Fruit fly (Drosophila melanogaster): ENCODE results near the gene CG43169.

Gene CG43169

dm6 chr3L:8841757-8842156, 46.7 kb downstream of the CG43169 start (continued):
- TF ChIP-seq unc-4 (GFP tag; IDR thresholded peaks at IDR 0.05; ENCODE audit: partially characterized antibody): no peak
- no peak for TF ChIP-seq CG5180 (GFP tag; optimal IDR thresholded peaks at IDR 0.05)
- peak; percentile 58 for TF ChIP-seq chn (GFP tag; optimal IDR thresholded peaks at IDR 0.05)
- TF ChIP-seq CG1529 (GFP tag; optimal IDR thresholded peaks at IDR 0.05): peak; percentile 46
- TF ChIP-seq kni (GFP tag; optimal IDR thresholded peaks at IDR 0.05): no peak
- peak; percentile 86 for TF ChIP-seq CG2120 (GFP tag; optimal IDR thresholded peaks at IDR 0.05)
- TF ChIP-seq CG10543 (GFP tag; optimal IDR thresholded peaks at IDR 0.05): no peak
- peak; percentile 26 for TF ChIP-seq kah (GFP tag; optimal IDR thresholded peaks at IDR 0.05)
- peak; percentile 19 for TF ChIP-seq exex (tag; optimal IDR thresholded peaks at IDR 0.05)
- TF ChIP-seq amos (GFP tag; IDR thresholded peaks at IDR 0.05; ENCODE audit: partially characterized antibody): no peak
- peak; percentile 26 for TF ChIP-seq CG9437 (GFP tag; optimal IDR thresholded peaks at IDR 0.05)
- TF ChIP-seq esg (GFP tag; conservative IDR thresholded peaks at IDR 0.05): peak; percentile 72
- peak; percentile 63 for TF ChIP-seq CG14050 (GFP tag; IDR thresholded peaks at IDR 0.05)
- TF ChIP-seq CG7928 (GFP tag; optimal IDR thresholded peaks at IDR 0.05): no peak
- TF ChIP-seq CG9932 (GFP tag; IDR thresholded peaks at IDR 0.05): peak; percentile 57
- TF ChIP-seq CG6272 (GFP tag; IDR thresholded peaks at IDR 0.05): peak; percentile 51; the same call in 1 of the 2 replicates
- TF ChIP-seq gsb (GFP tag; IDR thresholded peaks at IDR 0.05): peak; percentile 65; the same call in 1 of the 2 replicates
- TF ChIP-seq gfzf (GFP tag; optimal IDR thresholded peaks at IDR 0.05): no peak
- peak; percentile 88 for TF ChIP-seq CG2678 (tag; optimal IDR thresholded peaks at IDR 0.05)
- peak; percentile 81 for TF ChIP-seq Fer1 (GFP tag; optimal IDR thresholded peaks at IDR 0.05)
- TF ChIP-seq Mad (GFP tag; optimal IDR thresholded peaks at IDR 0.05): peak; percentile 38
- TF ChIP-seq lola (GFP tag; optimal IDR thresholded peaks at IDR 0.05): peak in 1 of 3 experiments; percentile 63
- no peak for TF ChIP-seq grn (GFP tag; optimal IDR thresholded peaks at IDR 0.05)
- TF ChIP-seq insv (GFP tag; optimal IDR thresholded peaks at IDR 0.05): no peak
- TF ChIP-seq bcd (GFP tag; optimal IDR thresholded peaks at IDR 0.05): peak; percentile 70
- TF ChIP-seq lab (GFP tag; optimal IDR thresholded peaks at IDR 0.05): peak; percentile 88
- TF ChIP-seq tup (GFP tag; optimal IDR thresholded peaks at IDR 0.05): no peak
- peak; percentile 42; the same call in 1 of the 2 replicates for TF ChIP-seq CG14667 (GFP tag; IDR thresholded peaks at IDR 0.05)
- TF ChIP-seq Ssrp (tag; optimal IDR thresholded peaks at IDR 0.05): peak; percentile 68
- TF ChIP-seq CG11695 (GFP tag; IDR thresholded peaks at IDR 0.05): peak; percentile 66; the same call in 2 of the 3 replicates
- peak; percentile 88 for TF ChIP-seq Xrp1 (GFP tag; IDR thresholded peaks at IDR 0.05)
- TF ChIP-seq CG10267 (tag; optimal IDR thresholded peaks at IDR 0.05): peak; percentile 68
- peak; percentile 39 for TF ChIP-seq NC2α (GFP tag; optimal IDR thresholded peaks at IDR 0.05)
- TF ChIP-seq MTF-1 (GFP tag; optimal IDR thresholded peaks at IDR 0.05; ENCODE audit: borderline replicate concordance): no peak
- TF ChIP-seq Sox100B (GFP tag; optimal IDR thresholded peaks at IDR 0.05): peak; percentile 64
- TF ChIP-seq Dip3 (GFP tag; optimal IDR thresholded peaks at IDR 0.05): peak; percentile 34
- no peak for TF ChIP-seq ac (GFP tag; optimal IDR thresholded peaks at IDR 0.05)
- no peak for TF ChIP-seq yki (optimal IDR thresholded peaks at IDR 0.05)
- peak; percentile 25 for TF ChIP-seq emc (GFP tag; optimal IDR thresholded peaks at IDR 0.05)
- TF ChIP-seq CG12236 (GFP tag; optimal IDR thresholded peaks at IDR 0.05): no peak
- TF ChIP-seq run (tag; optimal IDR thresholded peaks at IDR 0.05): peak; percentile 44
- TF ChIP-seq CG2712 (tag; optimal IDR thresholded peaks at IDR 0.05): peak; percentile 85
- no peak for TF ChIP-seq bigmax (GFP tag; optimal IDR thresholded peaks at IDR 0.05)
- peak; percentile 55 for TF ChIP-seq HLH54F (GFP tag; optimal IDR thresholded peaks at IDR 0.05)
- TF ChIP-seq Optix (GFP tag; IDR thresholded peaks at IDR 0.05): 0 out of 3 replicates have a peak, but pooled peaks have one; percentile 48
- TF ChIP-seq az2 (GFP tag; optimal IDR thresholded peaks at IDR 0.05): peak; percentile 73
- no peak for TF ChIP-seq pzg (GFP tag; optimal IDR thresholded peaks at IDR 0.05)
- no peak for TF ChIP-seq CG30020 (tag; optimal IDR thresholded peaks at IDR 0.05)
- peak; percentile 46 for TF ChIP-seq zfh2 (GFP tag; optimal IDR thresholded peaks at IDR 0.05)
- TF ChIP-seq ssp (GFP tag; IDR thresholded peaks at IDR 0.05): peak; percentile 64
- TF ChIP-seq Hmx (GFP tag; optimal IDR thresholded peaks at IDR 0.05): peak; percentile 31

All from whole organism, embryonic.